Worm (Caenorhabditis elegans) whole organism, late embryonic: Measurements from ENCODE around the gene F25E2.3.

Experiments used
- C08G9.2 ChIP-seq: sonication (generic microtip); optimal IDR thresholded peaks from 2 replicates; lab custom pipeline; 2016; ENCODE audit warnings: mild to moderate bottlenecking, missing genetic modification characterization, moderate library complexity, missing compliant biosample characterization
- F13H6.1 ChIP-seq: sonication (generic microtip); optimal IDR thresholded peaks from 2 replicates; lab custom pipeline; 2016; ENCODE audit warnings: missing genetic modification characterization, missing compliant biosample characterization
- T23F11.4 ChIP-seq: fragments of 200-800 bp; sonication (Bioruptor generic); optimal IDR thresholded peaks from 2 replicates; lab custom pipeline; 2018; ENCODE audit warnings: mild to moderate bottlenecking, missing genetic modification characterization, missing compliant biosample characterization
- ama-1 ChIP-seq: fragments of 150-350 bp; optimal IDR thresholded peaks from 2 replicates; lab custom pipeline; 2014
- ceh-14 ChIP-seq: sonication (generic microtip); optimal IDR thresholded peaks from 2 replicates; lab custom pipeline; 2016; ENCODE audit warnings: missing genotype, missing genetic modification characterization, missing compliant biosample characterization
- ceh-18 ChIP-seq: sonication (generic microtip); optimal IDR thresholded peaks from 2 replicates; lab custom pipeline; 2016; ENCODE audit warnings: missing genetic modification characterization, missing compliant biosample characterization
- ceh-19 ChIP-seq: fragments of 200-800 bp; sonication (Bioruptor generic); optimal IDR thresholded peaks from 2 replicates; lab custom pipeline; 2018; ENCODE audit warnings: mild to moderate bottlenecking, missing genetic modification characterization, missing compliant biosample characterization
- ceh-2 ChIP-seq: sonication (generic microtip); optimal IDR thresholded peaks from 2 replicates; lab custom pipeline; 2016; ENCODE audit warnings: missing genotype, missing genetic modification characterization, missing compliant biosample characterization
- ceh-24 ChIP-seq: sonication (generic microtip); optimal IDR thresholded peaks from 2 replicates; lab custom pipeline; 2016; ENCODE audit warnings: mild to moderate bottlenecking, missing genetic modification characterization, missing compliant biosample characterization
- ceh-31 ChIP-seq: sonication (generic microtip); optimal IDR thresholded peaks from 2 replicates; lab custom pipeline; 2016; ENCODE audit warnings: missing genetic modification characterization, missing compliant biosample characterization
- ceh-34 ChIP-seq: sonication (generic microtip); optimal IDR thresholded peaks from 2 replicates; lab custom pipeline; 2016; ENCODE audit warnings: mild to moderate bottlenecking, missing genetic modification characterization, missing compliant biosample characterization
- ceh-48 ChIP-seq: sonication (generic microtip); optimal IDR thresholded peaks from 2 replicates; lab custom pipeline; 2016; ENCODE audit warnings: missing genetic modification characterization, inconsistent platforms, missing compliant biosample characterization
- ceh-6 ChIP-seq: fragments of 200-800 bp; sonication (Bioruptor generic); optimal IDR thresholded peaks from 2 replicates; lab custom pipeline; 2018; ENCODE audit warnings: mild to moderate bottlenecking, missing genetic modification characterization, missing compliant biosample characterization
- ceh-9 ChIP-seq: sonication (generic microtip); optimal IDR thresholded peaks from 2 replicates; lab custom pipeline; 2016; ENCODE audit warnings: mild to moderate bottlenecking, missing genetic modification characterization, inconsistent platforms, missing compliant biosample characterization
- che-1 ChIP-seq: sonication (generic microtip); optimal IDR thresholded peaks from 2 replicates; lab custom pipeline; 2016; ENCODE audit warnings: mild to moderate bottlenecking, missing genetic modification characterization, missing compliant biosample characterization
- dve-1 ChIP-seq: sonication (generic microtip); optimal IDR thresholded peaks from 2 replicates; lab custom pipeline; 2017; ENCODE audit warnings: antibody characterized with exemption, mild to moderate bottlenecking, missing genetic modification characterization, missing compliant biosample characterization
- ets-4 ChIP-seq: sonication (generic microtip); optimal IDR thresholded peaks from 2 replicates; lab custom pipeline; 2016; ENCODE audit warnings: missing genetic modification characterization, missing compliant biosample characterization
- fkh-6 ChIP-seq: sonication (generic microtip); optimal IDR thresholded peaks from 2 replicates; lab custom pipeline; 2016; ENCODE audit warnings: missing genetic modification characterization, missing compliant biosample characterization
- gmeb-2 ChIP-seq: sonication (generic microtip); optimal IDR thresholded peaks from 2 replicates; lab custom pipeline; 2016; ENCODE audit warnings: missing genetic modification characterization, inconsistent platforms, missing compliant biosample characterization
- hlh-13 ChIP-seq: fragments of 200-800 bp; sonication (Bioruptor generic); optimal IDR thresholded peaks from 2 replicates; lab custom pipeline; 2018; ENCODE audit warnings: mild to moderate bottlenecking, missing genetic modification characterization, missing compliant biosample characterization
- lim-6 ChIP-seq: sonication (generic microtip); optimal IDR thresholded peaks from 2 replicates; lab custom pipeline; 2016; ENCODE audit warnings: missing genetic modification characterization, missing compliant biosample characterization
- madf-2 ChIP-seq: sonication (generic microtip); optimal IDR thresholded peaks from 2 replicates; lab custom pipeline; 2017; ENCODE audit warnings: missing genetic modification characterization, missing compliant biosample characterization
- mec-3 ChIP-seq: sonication (generic microtip); optimal IDR thresholded peaks from 2 replicates; lab custom pipeline; 2016; ENCODE audit warnings: borderline replicate concordance, missing genetic modification characterization, missing compliant biosample characterization
- nhr-11 ChIP-seq: fragments of 150-350 bp; optimal IDR thresholded peaks from 2 replicates; lab custom pipeline; 2014; ENCODE audit warnings: missing biosample characterization, missing genetic modification characterization
- nhr-232 ChIP-seq: sonication (generic microtip); optimal IDR thresholded peaks from 2 replicates; lab custom pipeline; 2016; ENCODE audit warnings: missing genetic modification characterization, missing compliant biosample characterization
- odd-2 ChIP-seq: sonication (generic microtip); optimal IDR thresholded peaks from 2 replicates; lab custom pipeline; 2017; ENCODE audit warnings: antibody characterized with exemption, mild to moderate bottlenecking, missing genetic modification characterization, missing compliant biosample characterization
- pag-3 ChIP-seq: sonication (generic microtip); optimal IDR thresholded peaks from 2 replicates; lab custom pipeline; 2016; ENCODE audit warnings: missing compliant biosample characterization, missing genetic modification characterization, borderline replicate concordance
- pha-2 ChIP-seq: sonication (generic microtip); optimal IDR thresholded peaks from 2 replicates; lab custom pipeline; 2017; ENCODE audit warnings: mild to moderate bottlenecking, missing genetic modification characterization, missing compliant biosample characterization
- pros-1 ChIP-seq: fragments of 150-350 bp; optimal IDR thresholded peaks from 2 replicates; lab custom pipeline; 2014; ENCODE audit warnings: missing biosample characterization, missing genetic modification reagents, missing genetic modification characterization
- ref-2 ChIP-seq: sonication (generic microtip); optimal IDR thresholded peaks from 2 replicates; lab custom pipeline; 2016; ENCODE audit warnings: missing genetic modification characterization, missing compliant biosample characterization
- sdc-2 ChIP-seq: sonication (generic microtip); optimal IDR thresholded peaks from 2 replicates; lab custom pipeline; 2016; ENCODE audit warnings: missing genotype, missing genetic modification characterization, missing compliant biosample characterization
- sox-2 ChIP-seq: fragments of 200-800 bp; sonication (Bioruptor generic); IDR thresholded peaks from 2 replicates; pipeline ENCODE4 v1.3.6; 2022; ENCODE audit warnings: missing genetic modification reagents, missing genetic modification characterization, missing compliant biosample characterization
- sox-4 ChIP-seq: sonication (generic microtip); optimal IDR thresholded peaks from 2 replicates; lab custom pipeline; 2017; ENCODE audit warnings: mild to moderate bottlenecking, missing genetic modification characterization, inconsistent platforms, missing compliant biosample characterization
- syd-9 ChIP-seq: sonication (generic microtip); optimal IDR thresholded peaks from 2 replicates; lab custom pipeline; 2016; ENCODE audit warnings: mild to moderate bottlenecking, missing genetic modification characterization, moderate library complexity, missing compliant biosample characterization
- ttx-3 ChIP-seq: sonication (generic microtip); optimal IDR thresholded peaks from 2 replicates; lab custom pipeline; 2016; ENCODE audit warnings: missing genetic modification reagents, missing genetic modification characterization, missing compliant biosample characterization
- unc-42 ChIP-seq: sonication (generic microtip); optimal IDR thresholded peaks from 2 replicates; lab custom pipeline; 2016; ENCODE audit warnings: missing genotype, missing genetic modification characterization, missing compliant biosample characterization

Gene F25E2.3

ce11 chrX:813063-813462 is at the start of gene F25E2.3:
Gene F25E2.3 (minus strand): TSS chrX:813163.
- TF ChIP-seq unc-42 (tag; lab: Kevin White, UChicago) (no peak), hlh-13 (GFP tag; lab: Kevin White, UChicago) (no peak), pag-3 (tag; lab: Kevin White, UChicago) (no peak), ceh-14 (tag; lab: Kevin White, UChicago) (no peak), ceh-19 (GFP tag; lab: Kevin White, UChicago) (no peak), lim-6 (tag; lab: Kevin White, UChicago) (no peak)

ce11 chrX:861378-861777 is 48.4 kb upstream of the F25E2.3 start:
- TF ChIP-seq ceh-14 (tag; lab: Kevin White, UChicago), result no peak
- no peak for TF ChIP-seq dve-1
- TF ChIP-seq ceh-9 (tag; lab: Kevin White, UChicago), result no peak
- TF ChIP-seq nhr-232 (tag; lab: Kevin White, UChicago), result no peak
- TF ChIP-seq ets-4 (tag; lab: Kevin White, UChicago), result no peak
- TF ChIP-seq T23F11.4 (GFP tag; lab: Kevin White, UChicago), result no peak
- TF ChIP-seq pros-1 (tag; lab: Kevin White, UChicago), result no peak
- TF ChIP-seq odd-2 (tag; lab: Kevin White, UChicago), result no peak
- no peak for TF ChIP-seq pag-3 (tag; lab: Kevin White, UChicago)
- TF ChIP-seq F13H6.1, result no peak
- no peak for TF ChIP-seq sdc-2 (tag; lab: Kevin White, UChicago)
- no peak for TF ChIP-seq che-1
- no peak for TF ChIP-seq ama-1 (lab: Kevin White, UChicago)
- TF ChIP-seq ceh-24 (tag; lab: Kevin White, UChicago), result no peak
- TF ChIP-seq ceh-6, result no peak
- no peak for TF ChIP-seq fkh-6 (tag; lab: Kevin White, UChicago)
- TF ChIP-seq syd-9, result no peak

ce11 chrX:859401-859800 is 46.4 kb upstream of the F25E2.3 start, which contains the start of gene F56F10.2:
Gene F56F10.2 (plus strand): TSS chrX:859615.
- TF ChIP-seq ceh-14 (tag; lab: Kevin White, UChicago) (no peak), ceh-31 (peak; percentile 11), pha-2 (tag; lab: Kevin White, UChicago) (no peak), mec-3 (tag; lab: Kevin White, UChicago) (no peak), ceh-19 (GFP tag; lab: Kevin White, UChicago) (peak; percentile 21), fkh-6 (tag; lab: Kevin White, UChicago) (no peak), unc-42 (tag; lab: Kevin White, UChicago) (peak; percentile 58), ceh-34 (tag; lab: Kevin White, UChicago) (peak; percentile 85), ceh-48 (tag; lab: Kevin White, UChicago) (peak; percentile 58)
- TF ChIP-seq, all 69 proteins: peak for 5

- peak; percentile 14 for TF ChIP-seq ceh-2 (tag; lab: Kevin White, UChicago)
- TF ChIP-seq nhr-11 (tag; lab: Kevin White, UChicago), result no peak
- peak; percentile 55 for TF ChIP-seq ceh-34 (tag; lab: Kevin White, UChicago)
- TF ChIP-seq ref-2 (tag; lab: Kevin White, UChicago), result peak; percentile 32
Measured at ce11 chrX:857658-858057, 44.7 kb upstream of the F25E2.3 start.

- TF ChIP-seq fkh-6 (tag; lab: Kevin White, UChicago), result no peak
- no peak for TF ChIP-seq ceh-18 (tag; lab: Kevin White, UChicago)
- no peak for TF ChIP-seq madf-2 (tag; lab: Kevin White, UChicago)
- no peak for TF ChIP-seq sox-4 (tag; lab: Kevin White, UChicago)
- TF ChIP-seq ttx-3, result no peak
- no peak for TF ChIP-seq C08G9.2
- no peak for TF ChIP-seq gmeb-2 (tag; lab: Kevin White, UChicago)
- no peak for TF ChIP-seq sox-2
Measured at ce11 chrX:853604-854003, 40.6 kb upstream of the F25E2.3 start.
